Worm (Caenorhabditis elegans) whole organism, L1 larva: Measurements from ENCODE around the gene madf-4.

ENCODE experiments used
- alr-1 ChIP-seq: fragments of 200-800 bp; sonication (Bioruptor generic); optimal IDR thresholded peaks from 2 replicates; lab custom pipeline; 2018; ENCODE audit warnings: borderline replicate concordance, mild to moderate bottlenecking, missing genetic modification characterization, missing compliant biosample characterization
- blmp-1 ChIP-seq: fragments of 150-350 bp; optimal IDR thresholded peaks from 2 replicates; lab custom pipeline; 2014; ENCODE audit warnings: missing biosample characterization, missing genetic modification characterization
- egl-27 ChIP-seq, 2 experiments: fragments of 150-350 bp in 1 of 2; sonication (generic microtip); optimal IDR thresholded peaks; 3 replicates each; lab custom pipeline; 2017 to 2018; ENCODE audit warnings: missing biosample characterization in 2 of 2, missing genetic modification characterization in 2 of 2, missing genetic modification reagents in 2 of 2
- lin-39 ChIP-seq: fragments of 150-350 bp; optimal IDR thresholded peaks from 2 replicates; lab custom pipeline; 2014; ENCODE audit warnings: missing biosample characterization, missing genetic modification reagents, missing genetic modification characterization
- nhr-90 ChIP-seq: sonication (generic microtip); optimal IDR thresholded peaks from 2 replicates; lab custom pipeline; 2016; ENCODE audit warnings: mild to moderate bottlenecking, missing genetic modification characterization, missing compliant biosample characterization; ENCODE audit not compliant: poor library complexity
- unc-86 ChIP-seq: sonication (generic microtip); optimal IDR thresholded peaks from 2 replicates; lab custom pipeline; 2016; ENCODE audit warnings: missing genetic modification characterization, missing compliant biosample characterization
- zag-1 ChIP-seq: fragments of 150-350 bp; optimal IDR thresholded peaks from 2 replicates; lab custom pipeline; 2014; ENCODE audit warnings: missing biosample characterization, missing genetic modification characterization

DNA sequence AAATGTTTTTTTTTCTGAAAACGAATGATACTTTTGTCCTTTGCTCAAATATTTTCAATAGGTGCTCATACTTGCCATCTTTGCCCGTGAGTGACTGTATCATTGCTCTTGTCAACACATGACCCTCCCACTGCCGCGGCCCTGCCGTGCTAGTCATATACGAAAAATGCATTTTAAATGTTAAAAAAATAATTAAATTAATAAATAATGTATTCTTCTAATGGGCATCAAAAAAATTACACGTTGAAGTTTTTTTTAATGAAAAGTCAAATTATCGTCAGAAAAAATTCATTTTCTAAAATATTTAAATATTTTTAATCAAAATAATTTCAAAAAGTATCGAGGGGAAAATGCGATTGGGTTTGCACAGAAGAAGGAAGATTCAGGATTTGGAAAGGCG, 39.8 kb downstream of the madf-4 start, which contains the start of gene C50H2.7:
- TF ChIP-seq egl-27 (tag; optimal IDR thresholded peaks at IDR 0.05; lab: Kevin White, UChicago) (no peak), unc-86 (no peak), zag-1 (tag; lab: Kevin White, UChicago) (no peak), lin-39 (no peak), blmp-1 (tag; lab: Kevin White, UChicago) (no peak), alr-1 (tag; lab: Kevin White, UChicago) (no peak), nhr-90 (tag; lab: Kevin White, UChicago) (no peak)
